Worm (Caenorhabditis elegans) whole organism, young adult: ENCODE results near the gene cest-28.

Source experiments
- B0035.1 ChIP-seq: sonication (generic microtip); optimal IDR thresholded peaks from 2 replicates; lab custom pipeline; 2016; ENCODE audit warnings: missing genetic modification characterization, mild to moderate bottlenecking, missing compliant biosample characterization, missing genotype, missing genetic modification reagents
- F22D6.2 ChIP-seq: sonication (generic microtip); optimal IDR thresholded peaks from 2 replicates; lab custom pipeline; 2016; ENCODE audit warnings: mild to moderate bottlenecking, missing genetic modification characterization, missing compliant biosample characterization
- F23B12.7 ChIP-seq: sonication (generic microtip); optimal IDR thresholded peaks from 2 replicates; lab custom pipeline; 2017; ENCODE audit warnings: missing genetic modification characterization, mild to moderate bottlenecking, missing compliant biosample characterization, antibody characterized with exemption, moderate library complexity; ENCODE audit not compliant: insufficient read depth
- Y53G8AR.9 ChIP-seq: fragments of 200-800 bp; sonication (Bioruptor generic); conservative IDR thresholded peaks from 2 replicates; pipeline ENCODE4 v1.3.6; 2022; ENCODE audit warnings: missing genetic modification reagents, missing genetic modification characterization, missing compliant biosample characterization
- Y95B8A.8 ChIP-seq: fragments of 200-800 bp; sonication (Bioruptor generic); IDR thresholded peaks from 2 replicates; pipeline ENCODE4 v1.3.6; 2022; ENCODE audit warnings: missing genetic modification reagents, missing genetic modification characterization, missing compliant biosample characterization
- ZK185.1 ChIP-seq: sonication (generic microtip); optimal IDR thresholded peaks from 2 replicates; lab custom pipeline; 2016; ENCODE audit warnings: mild to moderate bottlenecking, missing genetic modification characterization, missing compliant biosample characterization; ENCODE audit not compliant: poor library complexity, severe bottlenecking
- aptf-2 ChIP-seq: fragments of 200-800 bp; sonication (Bioruptor generic); conservative IDR thresholded peaks from 2 replicates; pipeline ENCODE4 v1.3.6; 2022; ENCODE audit warnings: missing genetic modification reagents, missing genetic modification characterization, missing compliant biosample characterization
- aptf-3 ChIP-seq: fragments of 200-800 bp; sonication (Bioruptor generic); IDR thresholded peaks from 2 replicates; pipeline ENCODE4 v1.3.6; 2022; ENCODE audit warnings: missing genetic modification characterization, missing compliant biosample characterization
- athp-1 ChIP-seq: sonication (generic microtip); optimal IDR thresholded peaks from 2 replicates; lab custom pipeline; 2017; ENCODE audit warnings: mild to moderate bottlenecking, missing genetic modification characterization, missing compliant biosample characterization
- ccch-3 ChIP-seq: fragments of 200-800 bp; sonication (Bioruptor generic); optimal IDR thresholded peaks from 2 replicates; lab custom pipeline; 2018; ENCODE audit warnings: mild to moderate bottlenecking, missing genetic modification characterization, missing compliant biosample characterization
- chd-7 ChIP-seq: sonication (generic microtip); optimal IDR thresholded peaks from 2 replicates; lab custom pipeline; 2016; ENCODE audit warnings: mild to moderate bottlenecking, missing genetic modification characterization, moderate library complexity, missing compliant biosample characterization
- dox-1 ChIP-seq: fragments of 200-800 bp; sonication (Bioruptor generic); IDR thresholded peaks from 2 replicates; pipeline ENCODE4 v1.3.6; 2022; ENCODE audit warnings: missing genetic modification reagents, missing genetic modification characterization, missing compliant biosample characterization
- egl-44 ChIP-seq: fragments of 200-800 bp; sonication (Bioruptor generic); IDR thresholded peaks from 2 replicates; pipeline ENCODE4 v1.3.6; 2022; ENCODE audit warnings: missing genetic modification reagents, missing genetic modification characterization, missing compliant biosample characterization
- egrh-3 ChIP-seq: fragments of 200-800 bp; sonication (Bioruptor generic); IDR thresholded peaks from 2 replicates; pipeline ENCODE4 v1.3.6; 2022; ENCODE audit warnings: missing genetic modification reagents, missing genetic modification characterization, missing compliant biosample characterization
- gei-17 ChIP-seq: fragments of 200-800 bp; sonication (Bioruptor generic); optimal IDR thresholded peaks from 2 replicates; lab custom pipeline; 2018; ENCODE audit warnings: mild to moderate bottlenecking, missing genetic modification characterization, missing compliant biosample characterization
- hmg-1.2 ChIP-seq: fragments of 200-800 bp; sonication (Bioruptor generic); IDR thresholded peaks from 2 replicates; pipeline ENCODE4 v1.3.6; 2022; ENCODE audit warnings: missing genetic modification reagents, missing genetic modification characterization, missing compliant biosample characterization
- hmg-20 ChIP-seq: fragments of 200-800 bp; sonication (Bioruptor generic); IDR thresholded peaks from 2 replicates; pipeline ENCODE4 v1.3.6; 2022; ENCODE audit warnings: missing genetic modification reagents, missing genetic modification characterization, missing compliant biosample characterization
- hsf-1 ChIP-seq: fragments of 200-800 bp; sonication (Bioruptor generic); IDR thresholded peaks from 2 replicates; pipeline ENCODE4 v1.3.6; 2022; ENCODE audit warnings: missing genetic modification reagents, missing genetic modification characterization, missing compliant biosample characterization
- lin-40 ChIP-seq: sonication (generic microtip); optimal IDR thresholded peaks from 2 replicates; lab custom pipeline; 2016; ENCODE audit warnings: missing genetic modification characterization, mild to moderate bottlenecking, missing compliant biosample characterization, missing genotype, missing genetic modification reagents
- mcd-1 ChIP-seq: fragments of 200-800 bp; sonication (Bioruptor generic); IDR thresholded peaks from 2 replicates; pipeline ENCODE4 v1.3.6; 2022; ENCODE audit warnings: missing genetic modification reagents, missing genetic modification characterization, missing compliant biosample characterization
- mel-28 ChIP-seq: sonication (generic microtip); optimal IDR thresholded peaks from 2 replicates; lab custom pipeline; 2016; ENCODE audit warnings: borderline replicate concordance, mild to moderate bottlenecking, missing genetic modification characterization, missing compliant biosample characterization
- nfyb-1 ChIP-seq: fragments of 200-800 bp; sonication (Bioruptor generic); IDR thresholded peaks from 2 replicates; pipeline ENCODE4 v1.3.6; 2022; ENCODE audit warnings: missing genetic modification reagents, missing genetic modification characterization, missing compliant biosample characterization
- nhr-120 ChIP-seq: fragments of 200-800 bp; sonication (Bioruptor generic); IDR thresholded peaks from 2 replicates; pipeline ENCODE4 v1.3.6; 2022; ENCODE audit warnings: missing genetic modification characterization, missing compliant biosample characterization
- nhr-179 ChIP-seq: sonication (generic microtip); optimal IDR thresholded peaks from 2 replicates; lab custom pipeline; 2016; ENCODE audit warnings: mild to moderate bottlenecking, missing genetic modification characterization, missing compliant biosample characterization
- nhr-27 ChIP-seq: fragments of 200-800 bp; sonication (Bioruptor generic); optimal IDR thresholded peaks from 2 replicates; lab custom pipeline; 2018; ENCODE audit warnings: mild to moderate bottlenecking, missing genetic modification characterization, moderate library complexity, missing compliant biosample characterization
- rcor-1 ChIP-seq: fragments of 200-800 bp; sonication (Bioruptor generic); IDR thresholded peaks from 2 replicates; pipeline ENCODE4 v1.3.6; 2022; ENCODE audit warnings: missing genetic modification reagents, missing genetic modification characterization, missing compliant biosample characterization
- rec-8 ChIP-seq, 2 experiments: sonication (generic microtip); optimal IDR thresholded peaks; 2 replicates each; lab custom pipeline; 2016; ENCODE audit warnings: mild to moderate bottlenecking in 2 of 2, missing genetic modification characterization in 2 of 2, missing genetic modification reagents in 2 of 2, missing genotype in 2 of 2, missing biosample characterization in 1 of 2, missing compliant biosample characterization in 1 of 2, moderate library complexity in 1 of 2
- rpc-1 ChIP-seq, 2 experiments: fragments of 150-350 bp in 1 of 2; sonication (generic microtip) in 1 of 2; optimal IDR thresholded peaks; 2 replicates each; lab custom pipeline; 2014 to 2018; ENCODE audit warnings: missing biosample characterization in 1 of 2, missing genetic modification characterization in 1 of 2, missing genetic modification reagents in 1 of 2, missing genotype in 1 of 2
- snpc-1.1 ChIP-seq: sonication (generic microtip); optimal IDR thresholded peaks from 2 replicates; lab custom pipeline; 2017; ENCODE audit warnings: missing genetic modification characterization, mild to moderate bottlenecking, missing compliant biosample characterization, antibody characterized with exemption, moderate library complexity, missing genotype, missing genetic modification reagents; ENCODE audit not compliant: insufficient read depth
- snpc-4 ChIP-seq, 5 experiments: fragments of 150-350 bp in 1 of 5; sonication (generic microtip) in 4 of 5; optimal IDR thresholded peaks; 2 replicates each; lab custom pipeline; 2014 to 2018; ENCODE audit warnings: missing genetic modification characterization in 5 of 5, missing biosample characterization in 3 of 5, antibody characterized with exemption in 2 of 5, mild to moderate bottlenecking in 2 of 5, missing compliant biosample characterization in 2 of 5, missing genotype in 2 of 5, moderate library complexity in 2 of 5, missing genetic modification reagents in 1 of 5
- somi-1 ChIP-seq: fragments of 200-800 bp; sonication (Bioruptor generic); optimal IDR thresholded peaks from 2 replicates; lab custom pipeline; 2018; ENCODE audit warnings: mild to moderate bottlenecking, missing genetic modification characterization, missing compliant biosample characterization
- tbp1 ChIP-seq: fragments of 200-800 bp; sonication (Bioruptor generic); optimal IDR thresholded peaks from 2 replicates; lab custom pipeline; 2018; ENCODE audit warnings: mild to moderate bottlenecking, missing genetic modification characterization, missing compliant biosample characterization
- tbx-9 ChIP-seq: sonication (generic microtip); optimal IDR thresholded peaks from 2 replicates; lab custom pipeline; 2016; ENCODE audit warnings: borderline replicate concordance, missing genetic modification characterization, inconsistent platforms, missing compliant biosample characterization
- tlf-1 ChIP-seq: fragments of 200-800 bp; sonication (Bioruptor generic); optimal IDR thresholded peaks from 2 replicates; lab custom pipeline; 2018; ENCODE audit warnings: mild to moderate bottlenecking, missing genetic modification characterization, missing compliant biosample characterization
- unc-130 ChIP-seq: sonication (generic microtip); optimal IDR thresholded peaks from 2 replicates; lab custom pipeline; 2016; ENCODE audit warnings: missing genetic modification reagents, missing genetic modification characterization, missing compliant biosample characterization
- unc-62 ChIP-seq: fragments of 150-350 bp; optimal IDR thresholded peaks from 2 replicates; lab custom pipeline; 2014; ENCODE audit warnings: missing biosample characterization, missing genetic modification reagents, missing genetic modification characterization
- xnd-1 ChIP-seq: sonication (generic microtip); optimal IDR thresholded peaks from 2 replicates; lab custom pipeline; 2016; ENCODE audit warnings: missing genotype, missing genetic modification reagents, missing genetic modification characterization, missing compliant biosample characterization
- zfh-2 ChIP-seq: fragments of 200-800 bp; sonication (Bioruptor generic); conservative IDR thresholded peaks from 2 replicates; pipeline ENCODE4 v1.3.6; 2022; ENCODE audit warnings: missing genetic modification reagents, missing genetic modification characterization, missing compliant biosample characterization
- ztf-28 ChIP-seq: fragments of 200-800 bp; sonication (Bioruptor generic); IDR thresholded peaks from 2 replicates; pipeline ENCODE4 v1.3.6; 2022; ENCODE audit warnings: missing genetic modification reagents, missing genetic modification characterization, missing compliant biosample characterization

Gene cest-28

DNA sequence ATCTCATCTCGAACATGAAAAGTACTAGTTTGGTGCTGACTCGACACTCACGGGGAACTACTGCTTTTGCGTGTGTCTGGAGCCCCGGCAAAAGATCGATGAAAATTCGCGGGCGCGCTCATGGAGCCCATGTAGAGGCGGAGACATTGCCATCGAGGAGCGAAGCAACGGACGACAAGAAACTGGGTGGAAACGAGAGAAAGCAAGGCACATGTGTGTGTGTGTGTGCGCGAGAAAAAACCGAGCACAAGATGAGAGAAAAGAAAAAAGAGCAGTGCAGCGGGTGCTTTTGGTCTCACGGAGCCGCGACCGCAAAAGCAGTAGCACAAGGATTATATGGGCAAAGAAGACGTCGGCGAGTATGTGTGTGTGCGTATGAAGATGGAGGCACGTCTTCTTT, 10.9 kb upstream of the cest-28 start (continued):
- no peak for TF ChIP-seq Y95B8A.8 (GFP tag; lab: Robert Waterston, UW)
- TF ChIP-seq gei-17 (GFP tag; lab: Kevin White, UChicago), result no peak
- TF ChIP-seq zfh-2 (GFP tag; lab: Robert Waterston, UW), result peak; percentile 91
- TF ChIP-seq egl-44 (GFP tag; lab: Robert Waterston, UW), result 0 out of 2 replicates have a peak, but pooled peaks have one; percentile 21
- TF ChIP-seq Y53G8AR.9 (GFP tag; lab: Robert Waterston, UW), result no peak
- TF ChIP-seq egrh-3 (GFP tag; lab: Robert Waterston, UW), result 0 out of 2 replicates have a peak, but pooled peaks have one; percentile 12
- no peak for TF ChIP-seq ZK185.1 (tag; lab: Kevin White, UChicago)
- TF ChIP-seq hmg-1.2 (GFP tag; lab: Robert Waterston, UW), result peak; percentile 28; the same call in 1 of the 2 replicates
- TF ChIP-seq lin-40 (tag; lab: Kevin White, UChicago), result peak; percentile 6
- TF ChIP-seq xnd-1 (tag; lab: Kevin White, UChicago), result no peak
- TF ChIP-seq nhr-179 (tag; lab: Kevin White, UChicago), result no peak
- TF ChIP-seq rcor-1 (GFP tag; lab: Robert Waterston, UW), result no peak
- TF ChIP-seq rec-8 (tag; optimal IDR thresholded peaks at IDR 0.05; lab: Kevin White, UChicago), result no peak
- TF ChIP-seq dox-1 (GFP tag; lab: Robert Waterston, UW), result peak; percentile 31; the same call in 1 of the 2 replicates
- no peak for TF ChIP-seq aptf-2 (GFP tag; lab: Robert Waterston, UW)
- no peak for TF ChIP-seq unc-130 (GFP tag; lab: Kevin White, UChicago)
- TF ChIP-seq mcd-1 (GFP tag; lab: Robert Waterston, UW), result peak; percentile 29; the same call in 1 of the 2 replicates
- no peak for TF ChIP-seq athp-1 (tag; lab: Kevin White, UChicago)
- TF ChIP-seq tbp1 (GFP tag; lab: Kevin White, UChicago), result no peak
- TF ChIP-seq hsf-1, result no peak
- TF ChIP-seq ccch-3 (GFP tag; lab: Kevin White, UChicago), result no peak
- TF ChIP-seq rpc-1 (optimal IDR thresholded peaks at IDR 0.05; lab: Kevin White, UChicago), result no peak
- TF ChIP-seq rpc-1 (tag; optimal IDR thresholded peaks at IDR 0.05; lab: Kevin White, UChicago), result no peak
- TF ChIP-seq nhr-27 (tag; lab: Kevin White, UChicago), result no peak
- peak; percentile 11 for TF ChIP-seq somi-1
- no peak for TF ChIP-seq hmg-20 (GFP tag; lab: Robert Waterston, UW)
- no peak for TF ChIP-seq snpc-4 (GFP tag; optimal IDR thresholded peaks at IDR 0.05; lab: Kevin White, UChicago)
- peak in 2 of 4 experiments; percentile 7 to 35 for TF ChIP-seq snpc-4 (tag; optimal IDR thresholded peaks at IDR 0.05; lab: Kevin White, UChicago)
- TF ChIP-seq F22D6.2 (tag; lab: Kevin White, UChicago), result no peak
- TF ChIP-seq mel-28, result no peak
- no peak for TF ChIP-seq nfyb-1 (GFP tag; lab: Robert Waterston, UW)
- peak; percentile 32 for TF ChIP-seq chd-7
- TF ChIP-seq snpc-1.1 (tag; lab: Kevin White, UChicago), result no peak
- no peak for TF ChIP-seq B0035.1 (tag; lab: Kevin White, UChicago)
- no peak for TF ChIP-seq ztf-28 (GFP tag; lab: Robert Waterston, UW)
- TF ChIP-seq nhr-120 (GFP tag; lab: Robert Waterston, UW), result no peak
- no peak for TF ChIP-seq unc-62 (GFP tag; lab: Kevin White, UChicago)

DNA sequence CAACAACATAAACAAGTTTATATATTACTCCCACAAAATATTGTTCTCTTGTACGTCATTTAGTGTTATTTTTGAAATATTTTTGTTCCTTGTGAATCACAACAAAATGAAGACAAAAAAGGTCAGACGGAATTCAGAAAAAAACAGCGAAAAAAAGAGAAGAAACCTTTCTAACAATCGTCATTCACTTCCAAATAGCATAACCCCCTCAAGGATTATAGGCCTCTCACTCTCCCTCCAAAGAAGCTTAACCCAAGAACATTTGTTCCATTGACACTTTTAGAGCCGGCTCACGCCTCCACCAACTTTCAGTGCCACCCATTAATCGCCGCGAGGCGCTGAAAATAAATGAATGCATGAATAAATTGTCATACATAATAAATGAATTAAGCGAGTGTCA, 10.1 kb upstream of the cest-28 start:
- TF ChIP-seq nhr-27 (tag; lab: Kevin White, UChicago) (no peak), tlf-1 (no peak), Y95B8A.8 (GFP tag; lab: Robert Waterston, UW) (no peak), xnd-1 (tag; lab: Kevin White, UChicago) (no peak), tbx-9 (tag; lab: Kevin White, UChicago) (no peak), aptf-3 (GFP tag; lab: Robert Waterston, UW) (no peak), nhr-120 (GFP tag; lab: Robert Waterston, UW) (no peak), F23B12.7 (no peak)
